Worm (Caenorhabditis elegans) whole organism, L3 larva: ENCODE measurements around the gene erp-44.3.

ENCODE experiments used
- R02D3.7 ChIP-seq: fragments of 150-350 bp; optimal IDR thresholded peaks from 2 replicates; lab custom pipeline; 2014; ENCODE audit warnings: missing biosample characterization, missing genetic modification characterization
- ZK546.5 ChIP-seq: sonication (generic microtip); optimal IDR thresholded peaks from 2 replicates; lab custom pipeline; 2017; ENCODE audit warnings: missing biosample characterization, missing genetic modification characterization
- aly-2 ChIP-seq: fragments of 150-350 bp; optimal IDR thresholded peaks from 2 replicates; lab custom pipeline; 2014; ENCODE audit warnings: missing biosample characterization, missing genetic modification characterization
- ama-1 ChIP-seq: fragments of 150-350 bp; optimal IDR thresholded peaks from 2 replicates; lab custom pipeline; 2018
- ceh-16 ChIP-seq: sonication (generic microtip); optimal IDR thresholded peaks from 2 replicates; lab custom pipeline; 2017; ENCODE audit warnings: missing biosample characterization, missing genetic modification characterization
- ceh-28 ChIP-seq: fragments of 150-350 bp; optimal IDR thresholded peaks from 2 replicates; lab custom pipeline; 2014; ENCODE audit warnings: missing biosample characterization, missing genetic modification reagents, missing genetic modification characterization
- ceh-82 ChIP-seq: fragments of 150-350 bp; optimal IDR thresholded peaks from 2 replicates; lab custom pipeline; 2014; ENCODE audit warnings: missing biosample characterization, missing genetic modification characterization
- egl-27 ChIP-seq: sonication (generic microtip); optimal IDR thresholded peaks from 4 replicates; lab custom pipeline; 2017; ENCODE audit warnings: missing biosample characterization, missing genetic modification reagents, missing genetic modification characterization
- egl-5 ChIP-seq: fragments of 150-350 bp; optimal IDR thresholded peaks from 2 replicates; lab custom pipeline; 2017; ENCODE audit warnings: missing biosample characterization, missing genetic modification reagents, missing genetic modification characterization, inconsistent platforms
- elt-1 ChIP-seq: fragments of 150-350 bp; optimal IDR thresholded peaks from 2 replicates; lab custom pipeline; 2014; ENCODE audit warnings: missing biosample characterization, missing genetic modification characterization
- elt-2 ChIP-seq: sonication (generic microtip); optimal IDR thresholded peaks from 2 replicates; lab custom pipeline; 2016; ENCODE audit warnings: missing genetic modification reagents, mild to moderate bottlenecking, missing genetic modification characterization, missing compliant biosample characterization
- fkh-10 ChIP-seq: sonication (generic microtip); optimal IDR thresholded peaks from 2 replicates; lab custom pipeline; 2017; ENCODE audit warnings: missing biosample characterization, missing genetic modification reagents, missing genetic modification characterization
- jun-1 ChIP-seq: fragments of 150-350 bp; optimal IDR thresholded peaks from 2 replicates; lab custom pipeline; 2014; ENCODE audit warnings: missing biosample characterization, missing genetic modification reagents, missing genetic modification characterization
- lin-15B ChIP-seq: fragments of 150-350 bp; optimal IDR thresholded peaks from 2 replicates; lab custom pipeline; 2014; ENCODE audit warnings: missing biosample characterization, missing genetic modification characterization
- lin-39 ChIP-seq: fragments of 150-350 bp; optimal IDR thresholded peaks from 2 replicates; lab custom pipeline; 2018; ENCODE audit warnings: missing biosample characterization, missing genetic modification reagents, missing genetic modification characterization
- lsy-12 ChIP-seq: sonication (generic microtip); optimal IDR thresholded peaks from 2 replicates; lab custom pipeline; 2016; ENCODE audit warnings: mild to moderate bottlenecking, missing genetic modification characterization, missing compliant biosample characterization
- mdl-1 ChIP-seq: fragments of 150-350 bp; optimal IDR thresholded peaks from 2 replicates; lab custom pipeline; 2014; ENCODE audit warnings: missing biosample characterization, missing genetic modification characterization
- mml-1 ChIP-seq: fragments of 150-350 bp; sonication (generic microtip); optimal IDR thresholded peaks from 3 replicates; lab custom pipeline; 2014; ENCODE audit warnings: missing biosample characterization, missing genetic modification characterization
- nfya-1 ChIP-seq: sonication (generic microtip); optimal IDR thresholded peaks from 2 replicates; lab custom pipeline; 2017; ENCODE audit warnings: missing genetic modification characterization, mild to moderate bottlenecking, missing compliant biosample characterization, antibody characterized with exemption, moderate library complexity; ENCODE audit not compliant: insufficient read depth
- nhr-11 ChIP-seq: fragments of 150-350 bp; optimal IDR thresholded peaks from 2 replicates; lab custom pipeline; 2014; ENCODE audit warnings: missing biosample characterization, missing genetic modification characterization
- nhr-12 ChIP-seq: fragments of 150-350 bp; optimal IDR thresholded peaks from 2 replicates; lab custom pipeline; 2014; ENCODE audit warnings: missing biosample characterization, missing genetic modification characterization
- nhr-23 ChIP-seq: fragments of 150-350 bp; optimal IDR thresholded peaks from 2 replicates; lab custom pipeline; 2014; ENCODE audit warnings: missing biosample characterization, missing genetic modification reagents, missing genetic modification characterization
- nhr-237 ChIP-seq: fragments of 150-350 bp; optimal IDR thresholded peaks from 2 replicates; lab custom pipeline; 2014; ENCODE audit warnings: missing biosample characterization, missing genetic modification characterization
- nhr-25 ChIP-seq: sonication (generic microtip); optimal IDR thresholded peaks from 2 replicates; lab custom pipeline; 2017; ENCODE audit warnings: missing biosample characterization, missing genetic modification characterization
- nhr-28 ChIP-seq: fragments of 150-350 bp; optimal IDR thresholded peaks from 2 replicates; lab custom pipeline; 2014; ENCODE audit warnings: missing biosample characterization, missing genetic modification characterization
- nhr-43 ChIP-seq: sonication (generic microtip); optimal IDR thresholded peaks from 2 replicates; lab custom pipeline; 2016; ENCODE audit warnings: mild to moderate bottlenecking, missing genetic modification characterization, missing compliant biosample characterization; ENCODE audit not compliant: poor library complexity, severe bottlenecking
- nhr-67 ChIP-seq: fragments of 150-350 bp; optimal IDR thresholded peaks from 2 replicates; lab custom pipeline; 2014; ENCODE audit warnings: missing biosample characterization, missing genetic modification characterization
- nhr-76 ChIP-seq: fragments of 150-350 bp; sonication (generic microtip); optimal IDR thresholded peaks from 5 replicates; lab custom pipeline; 2014; ENCODE audit warnings: missing biosample characterization, missing genetic modification characterization
- nhr-77 ChIP-seq: fragments of 150-350 bp; optimal IDR thresholded peaks from 2 replicates; lab custom pipeline; 2014; ENCODE audit warnings: missing biosample characterization, missing genetic modification characterization
- pqm-1 ChIP-seq: fragments of 150-350 bp; optimal IDR thresholded peaks from 2 replicates; lab custom pipeline; 2017; ENCODE audit warnings: missing biosample characterization, missing genetic modification characterization, inconsistent platforms
- sea-2 ChIP-seq: fragments of 150-350 bp; sonication (generic microtip); optimal IDR thresholded peaks from 4 replicates; lab custom pipeline; 2014; ENCODE audit warnings: missing biosample characterization, missing genetic modification reagents, missing genetic modification characterization
- skn-1 ChIP-seq: fragments of 150-350 bp; optimal IDR thresholded peaks from 2 replicates; lab custom pipeline; 2014; ENCODE audit warnings: missing biosample characterization, missing genetic modification characterization
- snpc-4 ChIP-seq: fragments of 150-350 bp; optimal IDR thresholded peaks from 2 replicates; lab custom pipeline; 2014; ENCODE audit warnings: missing biosample characterization, missing genetic modification characterization
- tbx-2 ChIP-seq: sonication (generic microtip); optimal IDR thresholded peaks from 2 replicates; lab custom pipeline; 2016; ENCODE audit warnings: mild to moderate bottlenecking, missing genetic modification characterization, missing compliant biosample characterization
- zag-1 ChIP-seq: fragments of 150-350 bp; optimal IDR thresholded peaks from 2 replicates; lab custom pipeline; 2014; ENCODE audit warnings: missing biosample characterization, missing genetic modification characterization
- ztf-4 ChIP-seq: fragments of 150-350 bp; optimal IDR thresholded peaks from 2 replicates; lab custom pipeline; 2014; ENCODE audit warnings: missing biosample characterization, missing genetic modification characterization

The erp-44.3 gene

DNA sequence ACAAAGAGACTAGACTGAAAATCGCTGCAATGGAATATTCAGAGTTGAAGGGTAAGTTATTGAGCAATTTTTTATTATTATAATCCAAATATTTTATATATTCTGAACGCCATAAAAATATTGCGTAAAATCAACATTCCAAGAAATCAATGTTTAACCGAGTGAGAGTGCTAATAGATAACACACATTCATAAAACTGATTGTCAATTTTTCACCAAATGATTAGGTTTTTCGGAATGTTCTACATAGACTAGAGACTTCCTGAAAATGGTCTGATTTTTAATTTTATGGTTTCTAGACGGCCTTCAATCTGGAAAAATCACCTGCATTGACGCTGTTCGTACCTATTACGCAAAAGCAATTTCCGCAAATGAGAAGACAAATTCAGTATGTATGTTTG lies 30.2 kb downstream of the erp-44.3 start:
- TF ChIP-seq nhr-12 (no peak), elt-2 (tag; lab: Kevin White, UChicago) (peak; percentile 54), pqm-1 (tag; lab: Kevin White, UChicago) (peak; percentile 57), aly-2 (tag; lab: Kevin White, UChicago) (no peak), jun-1 (tag; lab: Kevin White, UChicago) (no peak), sea-2 (no peak), lin-15B (tag; lab: Kevin White, UChicago) (no peak), zag-1 (tag; lab: Kevin White, UChicago) (no peak), ZK546.5 (no peak)

DNA sequence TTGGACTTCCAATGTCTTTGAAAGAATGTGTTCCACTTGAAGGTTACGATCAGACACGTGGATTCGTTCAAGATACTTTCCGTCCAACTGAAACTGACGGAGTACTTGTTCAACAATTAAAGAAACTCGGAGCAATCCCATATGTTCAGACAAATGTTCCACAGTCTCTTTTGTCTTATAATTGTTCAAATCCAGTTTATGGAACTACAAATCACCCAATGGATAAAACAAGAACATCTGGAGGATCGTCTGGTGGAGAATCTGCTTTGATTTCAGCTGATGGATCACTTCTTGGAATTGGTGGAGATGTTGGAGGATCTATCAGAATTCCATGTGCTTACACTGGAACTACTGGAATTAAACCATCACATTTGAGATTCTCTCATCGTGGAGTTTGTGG lies 30.7 kb downstream of the erp-44.3 start:
- no peak for TF ChIP-seq zag-1 (tag; lab: Kevin White, UChicago)
- TF ChIP-seq ceh-16 (tag; lab: Kevin White, UChicago), result no peak
- TF ChIP-seq nhr-77 (tag; lab: Kevin White, UChicago), result no peak
- TF ChIP-seq nhr-67 (tag; lab: Kevin White, UChicago), result no peak
- no peak for TF ChIP-seq mml-1 (tag; lab: Kevin White, UChicago)
- no peak for TF ChIP-seq ztf-4 (tag; lab: Kevin White, UChicago)
- no peak for TF ChIP-seq nfya-1 (tag; lab: Kevin White, UChicago)
- TF ChIP-seq nhr-11 (tag; lab: Kevin White, UChicago), result no peak
- TF ChIP-seq tbx-2, result no peak
- TF ChIP-seq nhr-28 (tag; lab: Kevin White, UChicago), result no peak
- no peak for TF ChIP-seq fkh-10
- no peak for TF ChIP-seq egl-5 (tag; lab: Kevin White, UChicago)
- TF ChIP-seq nhr-25, result no peak
- no peak for TF ChIP-seq elt-2 (tag; lab: Kevin White, UChicago)
- TF ChIP-seq nhr-76 (tag; lab: Kevin White, UChicago), result no peak
- TF ChIP-seq skn-1, result no peak
- TF ChIP-seq mdl-1 (tag; lab: Kevin White, UChicago), result no peak

- TF ChIP-seq egl-27 (tag; lab: Kevin White, UChicago) (no peak), pqm-1 (tag; lab: Kevin White, UChicago) (peak; percentile 16)
These were observed 32.5 kb downstream of the erp-44.3 start for ce11 chrIV:8154966-8155365.

ce11 chrIV:8157161-8157560 lies 34.7 kb downstream of the erp-44.3 start, which contains the start of gene B0218.5:
Gene B0218.5 (minus strand): TSS chrIV:8157261.
- TF ChIP-seq nhr-23 (tag; lab: Kevin White, UChicago) (no peak), ceh-82 (tag; lab: Kevin White, UChicago) (no peak), lsy-12 (tag; lab: Kevin White, UChicago) (no peak), lin-39 (no peak), nhr-237 (tag; lab: Kevin White, UChicago) (no peak), egl-5 (tag; lab: Kevin White, UChicago) (no peak), ztf-4 (tag; lab: Kevin White, UChicago) (no peak), ceh-16 (tag; lab: Kevin White, UChicago) (no peak), snpc-4 (tag; lab: Kevin White, UChicago) (no peak), nhr-43 (tag; lab: Kevin White, UChicago) (no peak), nhr-77 (tag; lab: Kevin White, UChicago) (no peak), nhr-28 (tag; lab: Kevin White, UChicago) (no peak), R02D3.7 (tag; lab: Kevin White, UChicago) (no peak), elt-1 (no peak), nhr-67 (tag; lab: Kevin White, UChicago) (no peak), pqm-1 (tag; lab: Kevin White, UChicago) (no peak)

ce11 chrIV:8159087-8159486 lies 36.6 kb downstream of the erp-44.3 start, which contains the start of gene faah-1:
Gene faah-1 (plus strand): TSS chrIV:8159387.
- no peak for TF ChIP-seq nhr-28 (tag; lab: Kevin White, UChicago)
- no peak for TF ChIP-seq ama-1 (lab: Kevin White, UChicago)
- no peak for TF ChIP-seq nhr-23 (tag; lab: Kevin White, UChicago)
- TF ChIP-seq ceh-28, result no peak
- no peak for TF ChIP-seq ztf-4 (tag; lab: Kevin White, UChicago)
- TF ChIP-seq ceh-82 (tag; lab: Kevin White, UChicago), result no peak
- no peak for TF ChIP-seq egl-27 (tag; lab: Kevin White, UChicago)
- no peak for TF ChIP-seq aly-2 (tag; lab: Kevin White, UChicago)
